Worm (Caenorhabditis elegans) whole organism, L4/young adult: ENCODE results near the gene F55F1.2.

ENCODE experiments used
- W03F9.2 ChIP-seq: fragments of 150-350 bp; optimal IDR thresholded peaks from 2 replicates; lab custom pipeline; 2014; ENCODE audit warnings: missing biosample characterization, missing genetic modification characterization
- dao-5 ChIP-seq: sonication (generic microtip); optimal IDR thresholded peaks from 2 replicates; lab custom pipeline; 2016; ENCODE audit warnings: missing genotype, missing genetic modification characterization, moderate library complexity, missing compliant biosample characterization
- him-1 ChIP-seq: sonication (generic microtip); optimal IDR thresholded peaks from 2 replicates; lab custom pipeline; 2016; ENCODE audit warnings: missing genotype, missing genetic modification reagents, missing genetic modification characterization, missing compliant biosample characterization

ce11 chrX:2752841-2753240, 17.0 kb downstream of the F55F1.2 start:
- TF ChIP-seq him-1 (tag; lab: Kevin White, UChicago) (no peak), W03F9.2 (tag; lab: Kevin White, UChicago) (no peak), dao-5 (no peak)
